Fruit fly (Drosophila melanogaster) whole organism, adult: ENCODE data around the gene CG6696.

Source experiments
- CG5204 ChIP-seq: fragments of 200-800 bp; sonication (Bioruptor generic); optimal IDR thresholded peaks from 2 replicates; lab custom pipeline; 2016; ENCODE audit warnings: missing biosample characterization, missing genetic modification characterization
- CG7045 ChIP-seq: fragments of 200-800 bp; sonication (Bioruptor generic); optimal IDR thresholded peaks from 2 replicates; lab custom pipeline; 2017; ENCODE audit warnings: missing biosample characterization, mild to moderate bottlenecking, missing genetic modification characterization
- Clk ChIP-seq: fragments of 200-800 bp; sonication (Bioruptor generic); optimal IDR thresholded peaks from 2 replicates; lab custom pipeline; 2017; ENCODE audit warnings: missing biosample characterization, missing genetic modification characterization
- ovo ChIP-seq: fragments of 200-800 bp; sonication (Bioruptor generic); optimal IDR thresholded peaks from 2 replicates; lab custom pipeline; 2016; ENCODE audit warnings: missing biosample characterization, missing genetic modification characterization
- tj ChIP-seq: fragments of 200-800 bp; sonication (Bioruptor generic); optimal IDR thresholded peaks from 3 replicates; lab custom pipeline; 2017; ENCODE audit warnings: missing biosample characterization, mild to moderate bottlenecking, missing genetic modification characterization, moderate library complexity

- TF ChIP-seq CG5204 (GFP tag; lab: Kevin White, UChicago) (no peak), ovo (GFP tag; lab: Kevin White, UChicago) (no peak), tj (GFP tag; lab: Kevin White, UChicago) (no peak), CG7045 (GFP tag; lab: Kevin White, UChicago) (no peak), Clk (GFP tag; lab: Kevin White, UChicago) (no peak)
These were observed 18.8 kb downstream of the CG6696 start for dm6 chrX:18643057-18643656.
